Worm (Caenorhabditis elegans): ENCODE measurements around the gene dyf-17.

Gene dyf-17

DNA sequence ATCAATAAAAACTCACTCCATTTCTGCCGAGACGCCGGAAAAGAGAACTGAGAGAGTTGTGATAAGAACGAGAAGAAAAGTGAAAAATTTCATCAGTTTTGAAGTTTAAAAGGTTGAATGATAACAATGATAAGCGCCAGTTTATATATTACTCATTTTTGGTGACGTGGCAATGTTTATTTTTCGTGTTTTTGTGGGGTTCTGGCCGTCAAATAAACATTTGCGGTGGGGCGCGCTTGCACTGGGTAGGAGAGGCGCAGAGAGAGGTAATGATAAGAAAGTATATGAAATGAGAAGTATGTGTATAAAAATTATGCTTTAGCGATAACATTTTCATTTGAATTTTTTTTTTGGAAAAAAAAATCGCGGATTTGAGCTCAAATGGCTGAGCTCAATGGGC, 31.3 kb downstream of the dyf-17 start, which contains the start of gene Y39B6A.5 (continued):
- TF ChIP-seq tlf-1 (GFP tag; optimal IDR thresholded peaks at IDR 0.05) (peak; percentile 57), bed-2 (GFP tag; IDR thresholded peaks at IDR 0.05) (no peak), B0336.3 (GFP tag; IDR thresholded peaks at IDR 0.05) (no peak), mcd-1 (GFP tag; IDR thresholded peaks at IDR 0.05) (peak; percentile 87), Y53F4B.3 (GFP tag; IDR thresholded peaks at IDR 0.05) (no peak), mxl-1 (tag; optimal IDR thresholded peaks at IDR 0.05) (no peak), snpc-3.4 (tag; optimal IDR thresholded peaks at IDR 0.05) (no peak), sdz-38 (tag; optimal IDR thresholded peaks at IDR 0.05) (no peak), B0261.1 (tag; optimal IDR thresholded peaks at IDR 0.05) (no peak), Y79H2A.3 (GFP tag; conservative IDR thresholded peaks at IDR 0.05) (no peak), cebp-1 (GFP tag; IDR thresholded peaks at IDR 0.05) (no peak; the same call in 1 of the 2 replicates), cebp-1 (tag; optimal IDR thresholded peaks at IDR 0.05) (peak; percentile 80), ccch-3 (GFP tag; optimal IDR thresholded peaks at IDR 0.05) (no peak), F57A8.1 (GFP tag; optimal IDR thresholded peaks at IDR 0.05) (no peak), snpc-4 (GFP tag; optimal IDR thresholded peaks at IDR 0.05) (no peak), snpc-4 (tag; optimal IDR thresholded peaks at IDR 0.05) (peak; percentile 26 to 60 (median 49)), pbrm-1 (GFP tag; IDR thresholded peaks at IDR 0.05) (no peak), lin-26 (GFP tag; IDR thresholded peaks at IDR 0.05) (no peak), attf-5 (GFP tag; optimal IDR thresholded peaks at IDR 0.05) (peak; percentile 87), ets-4 (GFP tag; optimal IDR thresholded peaks at IDR 0.05) (peak; percentile 74), lin-40 (tag; optimal IDR thresholded peaks at IDR 0.05) (peak; percentile 55), ekl-4 (GFP tag; IDR thresholded peaks at IDR 0.05) (no peak), let-526 (GFP tag; IDR thresholded peaks at IDR 0.05) (no peak), somi-1 (GFP tag; optimal IDR thresholded peaks at IDR 0.05) (no peak), madf-3 (GFP tag; IDR thresholded peaks at IDR 0.05) (no peak), egrh-3 (GFP tag; IDR thresholded peaks at IDR 0.05) (no peak), F37B4.10 (GFP tag; IDR thresholded peaks at IDR 0.05) (no peak), zfh-2 (GFP tag; conservative IDR thresholded peaks at IDR 0.05) (no peak), mel-28 (tag; optimal IDR thresholded peaks at IDR 0.05; ENCODE audit: borderline replicate concordance) (no peak), C17E4.6 (GFP tag; IDR thresholded peaks at IDR 0.05) (no peak), ztf-3 (GFP tag; optimal IDR thresholded peaks at IDR 0.05) (no peak), T26A5.8 (tag; optimal IDR thresholded peaks at IDR 0.05) (no peak), hlh-26 (GFP tag; conservative IDR thresholded peaks at IDR 0.05) (no peak), xnd-1 (tag; optimal IDR thresholded peaks at IDR 0.05) (no peak), lin-54 (GFP tag; optimal IDR thresholded peaks at IDR 0.05) (peak; percentile 47), chd-7 (tag; optimal IDR thresholded peaks at IDR 0.05) (no peak), rcor-1 (GFP tag; IDR thresholded peaks at IDR 0.05) (no peak), tbx-9 (tag; optimal IDR thresholded peaks at IDR 0.05; ENCODE audit: borderline replicate concordance) (no peak), B0035.1 (tag; optimal IDR thresholded peaks at IDR 0.05) (no peak), ztf-26 (tag; optimal IDR thresholded peaks at IDR 0.05) (no peak), die-1 (tag; optimal IDR thresholded peaks at IDR 0.05) (no peak), F55B11.4 (tag; optimal IDR thresholded peaks at IDR 0.05; ENCODE audit: borderline replicate concordance, insufficient read depth) (no peak), gei-17 (GFP tag; optimal IDR thresholded peaks at IDR 0.05) (no peak), ZK185.1 (tag; optimal IDR thresholded peaks at IDR 0.05; ENCODE audit: poor library complexity, severe bottlenecking) (no peak), Y53G8AR.9 (GFP tag; conservative IDR thresholded peaks at IDR 0.05) (no peak; the same call in 1 of the 2 replicates), madf-10 (tag; optimal IDR thresholded peaks at IDR 0.05) (peak; percentile 34), madf-8 (GFP tag; conservative IDR thresholded peaks at IDR 0.05) (no peak), unc-130 (GFP tag; optimal IDR thresholded peaks at IDR 0.05) (no peak), ztf-22 (GFP tag; optimal IDR thresholded peaks at IDR 0.05) (peak; percentile 91), ceh-100 (GFP tag; IDR thresholded peaks at IDR 0.05) (no peak)

Measured in whole organism, young adult.